Fruit fly (Drosophila melanogaster) whole organism, larva: Measurements from ENCODE around the gene eIF4EHP.

Experiments
- noc ChIP-seq: fragments of 200-800 bp; sonication (Bioruptor generic); optimal IDR thresholded peaks from 3 replicates; lab custom pipeline; 2019; ENCODE audit warnings: missing biosample characterization, mild to moderate bottlenecking, missing genetic modification characterization, moderate library complexity

Gene eIF4EHP

dm6 chr3R:24024123-24024522 lies 84.6 kb downstream of the eIF4EHP start:
- no peak for TF ChIP-seq noc (tag; lab: Kevin White, UChicago)

- TF ChIP-seq noc (tag; lab: Kevin White, UChicago): no peak
These were observed 86.9 kb downstream of the eIF4EHP start for dm6 chr3R:24021895-24022294.

- TF ChIP-seq noc (tag; lab: Kevin White, UChicago): no peak
These were observed 91.1 kb downstream of the eIF4EHP start for dm6 chr3R:24017648-24018047.

dm6 chr3R:24015939-24016913 lies 92.5 kb downstream of the eIF4EHP start:
- TF ChIP-seq noc (tag; lab: Kevin White, UChicago): peak; percentile 33

dm6 chr3R:24015449-24015848 lies 93.3 kb downstream of the eIF4EHP start:
- no peak for TF ChIP-seq noc (tag; lab: Kevin White, UChicago)

dm6 chr3R:24014600-24014999 lies 94.2 kb downstream of the eIF4EHP start:
- TF ChIP-seq noc (tag; lab: Kevin White, UChicago): no peak
